Worm (Caenorhabditis elegans) whole organism, L2 larva: Measurements from ENCODE around the gene jmjd-1.2.

Source experiments
- ceh-16 ChIP-seq: fragments of 150-350 bp; optimal IDR thresholded peaks from 2 replicates; lab custom pipeline; 2014; ENCODE audit warnings: missing biosample characterization, missing genetic modification characterization
- ceh-82 ChIP-seq: fragments of 150-350 bp; optimal IDR thresholded peaks from 2 replicates; lab custom pipeline; 2014; ENCODE audit warnings: missing biosample characterization, missing genetic modification characterization
- elt-1 ChIP-seq: fragments of 150-350 bp; optimal IDR thresholded peaks from 2 replicates; lab custom pipeline; 2014; ENCODE audit warnings: missing biosample characterization, missing genetic modification characterization
- fos-1 ChIP-seq: fragments of 150-350 bp; optimal IDR thresholded peaks from 2 replicates; lab custom pipeline; 2014; ENCODE audit warnings: missing biosample characterization, missing genetic modification characterization
- mdl-1 ChIP-seq, 2 experiments: fragments of 150-350 bp in 1 of 2; sonication (generic microtip) in 1 of 2; optimal IDR thresholded peaks; 2 replicates each; lab custom pipeline; 2017; ENCODE audit warnings: missing biosample characterization in 2 of 2, missing genetic modification characterization in 2 of 2
- nhr-23 ChIP-seq: fragments of 150-350 bp; optimal IDR thresholded peaks from 2 replicates; lab custom pipeline; 2014; ENCODE audit warnings: missing biosample characterization, missing genetic modification reagents, missing genetic modification characterization
- nhr-237 ChIP-seq: fragments of 150-350 bp; optimal IDR thresholded peaks from 2 replicates; lab custom pipeline; 2014; ENCODE audit warnings: missing biosample characterization, missing genetic modification characterization
- nhr-6 ChIP-seq: fragments of 150-350 bp; optimal IDR thresholded peaks from 2 replicates; lab custom pipeline; 2014; ENCODE audit warnings: missing biosample characterization, missing genetic modification characterization
- skn-1 ChIP-seq: sonication (generic microtip); optimal IDR thresholded peaks from 2 replicates; lab custom pipeline; 2017; ENCODE audit warnings: missing biosample characterization, missing genetic modification characterization
- snpc-4 ChIP-seq: fragments of 150-350 bp; optimal IDR thresholded peaks from 2 replicates; lab custom pipeline; 2014; ENCODE audit warnings: missing biosample characterization, missing genetic modification characterization
- zag-1 ChIP-seq: fragments of 150-350 bp; optimal IDR thresholded peaks from 2 replicates; lab custom pipeline; 2014; ENCODE audit warnings: missing biosample characterization, missing genetic modification characterization
- ztf-1 ChIP-seq: fragments of 200-800 bp; sonication (Bioruptor generic); conservative IDR thresholded peaks from 2 replicates; pipeline ENCODE4 v1.3.6; 2022; ENCODE audit warnings: missing genetic modification characterization, missing compliant biosample characterization

- no peak for TF ChIP-seq snpc-4 (tag; lab: Kevin White, UChicago)
- no peak for TF ChIP-seq fos-1 (tag; lab: Kevin White, UChicago)
- TF ChIP-seq nhr-6, result no peak
- TF ChIP-seq nhr-237 (tag; lab: Kevin White, UChicago), result no peak
- no peak for TF ChIP-seq ceh-82 (tag; lab: Kevin White, UChicago)
- no peak for TF ChIP-seq elt-1
- no peak for TF ChIP-seq nhr-23 (tag; lab: Kevin White, UChicago)
- TF ChIP-seq ceh-16 (tag; lab: Kevin White, UChicago), result no peak
- no peak for TF ChIP-seq zag-1 (tag; lab: Kevin White, UChicago)
- TF ChIP-seq mdl-1 (tag; optimal IDR thresholded peaks at IDR 0.05; lab: Kevin White, UChicago), result no peak
- TF ChIP-seq skn-1 (tag; lab: Kevin White, UChicago), result no peak
- no peak for TF ChIP-seq ztf-1 (GFP tag; lab: Robert Waterston, UW)
These were observed 4.4 kb upstream of the jmjd-1.2 start for ce11 chrIV:4656380-4656779.
